Fruit fly (Drosophila melanogaster): ENCODE measurements around the gene CG10747.

DNA sequence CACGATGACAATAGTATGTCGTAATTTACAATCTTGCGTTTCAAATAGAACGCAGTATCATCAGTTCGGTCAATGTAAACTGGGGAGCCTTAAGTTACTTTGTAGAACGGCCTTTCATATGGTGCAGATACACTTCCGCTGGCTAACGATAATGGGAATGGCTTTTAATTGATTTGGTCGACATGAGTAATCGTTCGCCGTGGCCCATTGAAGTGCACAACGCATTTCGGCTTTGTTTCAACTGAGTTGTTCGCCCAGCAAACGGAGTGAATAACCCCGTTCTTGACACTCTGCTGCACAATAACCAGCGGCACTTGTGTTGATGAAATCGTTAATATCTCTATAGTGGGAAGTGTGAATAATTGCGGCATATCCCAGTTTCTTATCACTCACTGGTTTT, 23.2 kb downstream of the CG10747 start:
- TF ChIP-seq psq (optimal IDR thresholded peaks at IDR 0.05) (no peak), insv (optimal IDR thresholded peaks at IDR 0.05) (no peak), h (optimal IDR thresholded peaks at IDR 0.05) (no peak), ttk (optimal IDR thresholded peaks at IDR 0.05) (no peak)
